Worm (Caenorhabditis elegans): ENCODE data around the gene ins-11.

Gene ins-11

DNA sequence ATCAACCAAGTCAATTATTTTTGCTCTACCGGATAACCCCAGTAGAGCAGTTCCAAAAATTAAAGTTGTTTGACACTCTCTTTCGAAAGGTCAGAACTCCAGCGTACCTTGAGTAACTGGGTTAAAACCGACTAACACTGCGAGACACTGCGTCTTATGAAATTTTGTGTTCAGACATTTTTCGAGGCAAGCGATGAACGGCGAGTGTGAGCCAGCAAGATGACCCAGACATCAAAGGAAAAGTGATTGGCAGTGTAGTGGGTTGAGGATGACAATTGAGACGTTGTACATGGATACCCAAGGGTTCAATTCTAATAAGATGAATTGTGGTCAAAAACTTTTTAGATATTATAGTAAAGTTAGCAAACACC is 12.4 kb upstream of the ins-11 start (continued):
- no peak for TF ChIP-seq hpl-2 (GFP tag; optimal IDR thresholded peaks at IDR 0.05)
- peak; percentile 98 for TF ChIP-seq snpc-4 (tag; optimal IDR thresholded peaks at IDR 0.05)

ce11 chrII:5544764-5545163 is 11.8 kb upstream of the ins-11 start, which contains the start of gene ins-13:
ins-13 (minus strand) TSS chrII:5544864.
- TF ChIP-seq ceh-88 (GFP tag; IDR thresholded peaks at IDR 0.05) (no peak), mef-2 (tag; optimal IDR thresholded peaks at IDR 0.05) (no peak), ztf-11 (tag; optimal IDR thresholded peaks at IDR 0.05) (no peak)

DNA sequence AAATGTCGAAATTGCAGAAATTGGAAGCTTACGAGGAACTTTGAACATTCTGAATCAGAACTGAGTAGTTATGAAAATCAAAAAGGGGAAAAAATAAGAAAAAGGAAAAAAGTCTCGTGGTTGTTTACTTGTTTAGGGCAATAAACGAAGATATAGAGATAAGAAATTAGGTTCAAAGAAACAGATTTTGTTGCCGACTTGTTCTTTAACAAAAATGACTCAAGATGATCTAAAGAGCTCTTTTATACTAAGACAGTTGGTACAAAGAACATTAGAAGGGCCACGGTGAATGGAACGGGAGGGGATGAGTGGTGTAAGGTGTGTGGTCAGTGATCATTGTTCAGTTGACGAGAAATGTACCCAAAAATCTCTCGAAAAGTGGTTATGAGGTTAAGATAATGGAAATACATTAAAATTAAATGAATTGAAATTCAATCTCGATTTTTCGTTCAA is 9.1 kb upstream of the ins-11 start, which contains the start of gene acdh-2:
TSS of gene acdh-2 (minus strand) at position 51 of the 453 bp plus-strand sequence.
- no peak for TF ChIP-seq unc-130 (tag; optimal IDR thresholded peaks at IDR 0.05)
- peak; percentile 51 for TF ChIP-seq nhr-71 (tag; optimal IDR thresholded peaks at IDR 0.05)
- TF ChIP-seq snu-23 (GFP tag; optimal IDR thresholded peaks at IDR 0.05), result peak; percentile 22

DNA sequence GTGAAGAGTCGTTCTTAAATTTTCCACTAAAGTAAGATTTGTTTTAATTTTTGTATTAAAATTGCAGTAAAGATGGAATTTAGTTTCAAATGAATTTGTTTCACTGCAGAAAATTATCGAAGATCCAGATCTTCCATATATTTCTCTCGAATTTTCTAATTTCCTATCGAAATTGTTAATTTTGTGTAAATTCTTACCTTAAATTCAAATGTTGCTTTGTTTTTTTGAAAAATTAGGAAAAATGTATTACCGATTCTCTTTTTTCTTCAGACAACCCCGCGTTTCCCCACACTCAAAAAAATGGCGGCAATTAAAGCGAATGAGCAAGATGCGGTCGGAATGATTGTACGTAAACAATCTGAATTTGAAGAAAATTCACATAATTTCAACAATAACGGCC is 6.8 kb upstream of the ins-11 start, which contains the start of gene C17C3.6:
TSS of gene C17C3.6 (plus strand) at position 301 of the 400 bp plus-strand sequence.
- TF ChIP-seq isw-1 (GFP tag; IDR thresholded peaks at IDR 0.05), result no peak
- no peak for TF ChIP-seq xbp-1 (tag; optimal IDR thresholded peaks at IDR 0.05)
- no peak for TF ChIP-seq swsn-7 (tag; optimal IDR thresholded peaks at IDR 0.05)
- no peak for TF ChIP-seq unc-98 (GFP tag; IDR thresholded peaks at IDR 0.05)
- no peak for TF ChIP-seq zag-1 (tag; optimal IDR thresholded peaks at IDR 0.05)
- TF ChIP-seq C16A3.4 (tag; optimal IDR thresholded peaks at IDR 0.05), result no peak
- TF ChIP-seq fkh-4 (tag; optimal IDR thresholded peaks at IDR 0.05; ENCODE audit: borderline replicate concordance), result no peak
- TF ChIP-seq nhr-20 (tag; optimal IDR thresholded peaks at IDR 0.05), result no peak
- TF ChIP-seq ama-1 (optimal IDR thresholded peaks at IDR 0.05), result no peak
- no peak for TF ChIP-seq nhr-19 (GFP tag; conservative IDR thresholded peaks at IDR 0.05)
- no peak for TF ChIP-seq efl-1 (optimal IDR thresholded peaks at IDR 0.05)
- TF ChIP-seq efl-1 (GFP tag; optimal IDR thresholded peaks at IDR 0.05 in 1 of 2), result no peak
- TF ChIP-seq lin-39 (tag; optimal IDR thresholded peaks at IDR 0.05), result no peak
- no peak for TF ChIP-seq lin-14 (GFP tag; optimal IDR thresholded peaks at IDR 0.05)
- no peak for TF ChIP-seq fkh-8 (tag; optimal IDR thresholded peaks at IDR 0.05)
- TF ChIP-seq sptf-1 (tag; optimal IDR thresholded peaks at IDR 0.05), result no peak
- TF ChIP-seq alr-1 (tag; optimal IDR thresholded peaks at IDR 0.05; ENCODE audit: borderline replicate concordance), result no peak

ce11 chrII:5551517-5551916 is 5.0 kb upstream of the ins-11 start, which contains the start of gene C17C3.5:
C17C3.5 (plus strand) TSS chrII:5551817.
- TF ChIP-seq nhr-47 (tag; optimal IDR thresholded peaks at IDR 0.05) (no peak), nhr-19 (GFP tag; conservative IDR thresholded peaks at IDR 0.05) (no peak)

- TF ChIP-seq nhr-90 (tag; optimal IDR thresholded peaks at IDR 0.05; ENCODE audit: poor library complexity), result peak; percentile 10
- TF ChIP-seq elt-2 (tag; optimal IDR thresholded peaks at IDR 0.05), result peak; percentile 98
- no peak for TF ChIP-seq zag-1 (tag; optimal IDR thresholded peaks at IDR 0.05)
- no peak for TF ChIP-seq unc-30 (tag; optimal IDR thresholded peaks at IDR 0.05)
- peak; percentile 4 for TF ChIP-seq nhr-20 (tag; optimal IDR thresholded peaks at IDR 0.05)
- peak; percentile 18 for TF ChIP-seq nhr-71 (tag; optimal IDR thresholded peaks at IDR 0.05)
- peak in 1 of 2 experiments; percentile 30 for TF ChIP-seq lin-35 (GFP tag; optimal IDR thresholded peaks at IDR 0.05)
- peak; percentile 31 for TF ChIP-seq pqm-1 (tag; optimal IDR thresholded peaks at IDR 0.05)
Observed at ce11 chrII:5553531-5553930, 3.0 kb upstream of the ins-11 start.

DNA sequence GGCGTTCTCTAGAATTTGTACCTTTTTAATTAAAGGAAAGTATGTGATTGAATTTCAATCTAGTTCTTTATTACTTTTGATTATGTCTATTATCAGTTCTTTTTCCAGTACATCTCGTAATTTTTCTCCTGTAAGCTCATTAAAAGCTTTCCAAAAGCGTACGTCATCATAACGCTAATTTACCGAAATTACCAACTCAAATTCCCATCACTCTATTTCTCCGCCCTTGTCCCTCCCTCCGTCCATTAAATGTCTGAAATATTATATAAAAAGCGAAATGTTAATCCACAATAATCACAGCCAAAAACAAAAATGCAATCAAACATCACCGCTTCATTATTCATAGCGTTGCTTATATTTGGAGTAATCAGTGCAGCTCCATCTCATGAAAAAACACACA is 2.2 kb upstream of the ins-11 start, which contains the start of gene ins-12:
TSS of gene ins-12 (plus strand) at position 301 of the 400 bp plus-strand sequence.
- TF ChIP-seq unc-130 (tag; optimal IDR thresholded peaks at IDR 0.05) (no peak), sup-37 (GFP tag; optimal IDR thresholded peaks at IDR 0.05) (no peak)

All from whole organism, L1 larva.